Fruit fly (Drosophila melanogaster) whole organism, embryonic: ENCODE measurements around the gene CG10317.
A peak's percentile ranks its signal among the peaks of the same experiment; 100 is the strongest.

ENCODE experiments used
- CG11723 ChIP-seq: fragments of 200-800 bp; sonication (Bioruptor generic); optimal IDR thresholded peaks from 2 replicates; lab custom pipeline; 2017; ENCODE audit warnings: missing biosample characterization, mild to moderate bottlenecking, missing genetic modification characterization
- CG12219 ChIP-seq: fragments of 200-800 bp; sonication (Bioruptor generic); optimal IDR thresholded peaks from 3 replicates; lab custom pipeline; 2018; ENCODE audit warnings: missing biosample characterization, mild to moderate bottlenecking, missing genetic modification characterization
- CG1233 ChIP-seq: fragments of 200-800 bp; sonication (Bioruptor generic); optimal IDR thresholded peaks from 4 replicates; lab custom pipeline; 2018; ENCODE audit warnings: missing biosample characterization, mild to moderate bottlenecking, missing genetic modification characterization
- CG13424 ChIP-seq: fragments of 200-800 bp; sonication (Bioruptor generic); optimal IDR thresholded peaks from 2 replicates; lab custom pipeline; 2019; ENCODE audit warnings: missing biosample characterization, mild to moderate bottlenecking, missing genetic modification characterization, moderate library complexity
- CG13624 ChIP-seq: fragments of 200-800 bp; sonication (Bioruptor generic); optimal IDR thresholded peaks from 2 replicates; lab custom pipeline; 2016; ENCODE audit warnings: missing biosample characterization, missing genetic modification characterization
- CG14710 ChIP-seq: fragments of 200-800 bp; sonication (Bioruptor generic); optimal IDR thresholded peaks from 3 replicates; lab custom pipeline; 2019; ENCODE audit warnings: missing biosample characterization, mild to moderate bottlenecking, missing genetic modification characterization, moderate library complexity
- CG18476 ChIP-seq: fragments of 200-800 bp; sonication (Bioruptor generic); optimal IDR thresholded peaks from 2 replicates; lab custom pipeline; 2016; ENCODE audit warnings: missing biosample characterization, mild to moderate bottlenecking, missing genetic modification characterization
- CG18764 ChIP-seq: fragments of 200-800 bp; sonication (Bioruptor generic); optimal IDR thresholded peaks from 3 replicates; lab custom pipeline; 2016; ENCODE audit warnings: missing biosample characterization, missing genetic modification characterization
- CG3065 ChIP-seq: fragments of 200-800 bp; sonication (Bioruptor generic); optimal IDR thresholded peaks from 2 replicates; lab custom pipeline; 2016; ENCODE audit warnings: missing biosample characterization, missing genetic modification characterization
- CG34224 ChIP-seq: fragments of 200-800 bp; sonication (Bioruptor generic); IDR thresholded peaks from 3 replicates; pipeline ENCODE4 v1.3.6; 2022; ENCODE audit warnings: missing biosample characterization, missing genetic modification characterization; ENCODE audit not compliant: partially characterized antibody
- CG4360 ChIP-seq: fragments of 200-800 bp; sonication (Bioruptor generic); IDR thresholded peaks from 2 replicates; pipeline ENCODE4 v1.3.6; 2022; ENCODE audit warnings: missing biosample characterization, missing genetic modification characterization
- CG6683 ChIP-seq: fragments of 200-800 bp; sonication (Bioruptor generic); optimal IDR thresholded peaks from 2 replicates; lab custom pipeline; 2017; ENCODE audit warnings: missing biosample characterization, mild to moderate bottlenecking, missing genetic modification characterization, missing genetic modification reagents
- CTCF ChIP-seq: fragments of 200-800 bp; sonication (Bioruptor generic); optimal IDR thresholded peaks from 2 replicates; lab custom pipeline; 2017; ENCODE audit warnings: missing biosample characterization, mild to moderate bottlenecking, missing genetic modification characterization, moderate library complexity
- Dbx ChIP-seq: fragments of 200-800 bp; sonication (Bioruptor generic); IDR thresholded peaks from 3 replicates; pipeline ENCODE4 v1.3.6; 2022; ENCODE audit warnings: missing biosample characterization, missing genetic modification characterization
- Doc2 ChIP-seq: fragments of 200-800 bp; sonication (Bioruptor generic); IDR thresholded peaks from 2 replicates; pipeline ENCODE4 v1.3.6; 2022; ENCODE audit warnings: missing biosample characterization, missing genetic modification characterization
- Dref ChIP-seq: fragments of 200-800 bp; sonication (Bioruptor generic); IDR thresholded peaks from 2 replicates; pipeline ENCODE4 v1.3.6; 2022; ENCODE audit warnings: missing biosample characterization, missing genetic modification characterization
- E2f1 ChIP-seq: fragments of 200-800 bp; sonication (Bioruptor generic); IDR thresholded peaks from 2 replicates; pipeline ENCODE4 v1.3.6; 2022; ENCODE audit warnings: missing biosample characterization, missing genetic modification characterization
- E2f2 ChIP-seq: fragments of 200-800 bp; sonication (Bioruptor generic); IDR thresholded peaks from 2 replicates; pipeline ENCODE4 v1.3.6; 2022; ENCODE audit warnings: missing biosample characterization, missing genetic modification characterization
- Ets65A ChIP-seq: fragments of 200-800 bp; sonication (Bioruptor generic); peaks from one replicate; lab custom pipeline; 2016; ENCODE audit warnings: missing biosample characterization, missing genetic modification characterization
- GATAe ChIP-seq: fragments of 200-800 bp; sonication (Bioruptor generic); conservative IDR thresholded peaks from 2 replicates; pipeline ENCODE4 v1.3.6; 2022; ENCODE audit warnings: missing biosample characterization, missing genetic modification characterization
- HHEX ChIP-seq: fragments of 200-800 bp; sonication (Bioruptor generic); optimal IDR thresholded peaks from 3 replicates; lab custom pipeline; 2017; ENCODE audit warnings: missing biosample characterization, mild to moderate bottlenecking, missing genetic modification characterization, missing genetic modification reagents
- HmgZ ChIP-seq: fragments of 200-800 bp; sonication (Bioruptor generic); optimal IDR thresholded peaks from 2 replicates; lab custom pipeline; 2018; ENCODE audit warnings: missing biosample characterization, mild to moderate bottlenecking, missing genetic modification characterization
- Hr78 ChIP-seq, 2 experiments: fragments of 200-800 bp in 1 of 2; fragments of >200 bp in 1 of 2; sonication (Bioruptor generic) in 1 of 2; optimal IDR thresholded peaks; 2 replicates each; lab custom pipeline; 2017 to 2019; ENCODE audit warnings: missing biosample characterization in 2 of 2, missing genetic modification characterization in 2 of 2, mild to moderate bottlenecking in 1 of 2, moderate library complexity in 1 of 2
- Lim3 ChIP-seq: fragments of 200-800 bp; sonication (Bioruptor generic); IDR thresholded peaks from 2 replicates; pipeline ENCODE4 v1.3.6; 2022; ENCODE audit warnings: missing biosample characterization, missing genetic modification characterization
- MESR4 ChIP-seq: fragments of 200-800 bp; sonication (Bioruptor generic); optimal IDR thresholded peaks from 2 replicates; lab custom pipeline; 2018; ENCODE audit warnings: missing biosample characterization, mild to moderate bottlenecking, missing genetic modification characterization, moderate library complexity
- Med ChIP-seq: fragments of 200-800 bp; sonication (Bioruptor generic); peaks from one replicate; lab custom pipeline; 2016; ENCODE audit warnings: missing biosample characterization, missing genetic modification characterization, mild to moderate bottlenecking, inconsistent platforms, moderate library complexity
- NK7.1 ChIP-seq: fragments of 200-800 bp; sonication (Bioruptor generic); optimal IDR thresholded peaks from 3 replicates; lab custom pipeline; 2016; ENCODE audit warnings: missing biosample characterization, missing genetic modification characterization
- Rfx ChIP-seq: fragments of 200-800 bp; sonication (Bioruptor generic); IDR thresholded peaks from 2 replicates; pipeline ENCODE4 v1.3.6; 2022; ENCODE audit warnings: missing biosample characterization, missing genetic modification characterization
- Trl ChIP-seq, 3 experiments: fragments of >200 bp in 2 of 3; fragments of 200-800 bp in 1 of 3; sonication (Bioruptor generic) in 1 of 3; optimal IDR thresholded peaks; 2 replicates in 1 of 3; 3 replicates in 2 of 3; lab custom pipeline; 2016 to 2017; ENCODE audit warnings: missing biosample characterization in 1 of 3, missing genetic modification characterization in 1 of 3
- Xbp1 ChIP-seq: fragments of 200-800 bp; sonication (Bioruptor generic); optimal IDR thresholded peaks from 3 replicates; lab custom pipeline; 2016; ENCODE audit warnings: missing biosample characterization, mild to moderate bottlenecking, missing genetic modification characterization
- Xrp1 ChIP-seq: fragments of 200-800 bp; sonication (Bioruptor generic); IDR thresholded peaks from 2 replicates; pipeline ENCODE4 v1.3.6; 2022; ENCODE audit warnings: missing biosample characterization, missing genetic modification characterization
- ab ChIP-seq: fragments of 200-800 bp; sonication (Bioruptor generic); optimal IDR thresholded peaks from 2 replicates; lab custom pipeline; 2016; ENCODE audit warnings: missing biosample characterization, missing genetic modification characterization
- caup ChIP-seq: fragments of 200-800 bp; sonication (Bioruptor generic); optimal IDR thresholded peaks from 3 replicates; lab custom pipeline; 2017; ENCODE audit warnings: missing biosample characterization, mild to moderate bottlenecking, missing genetic modification characterization, moderate library complexity; ENCODE audit not compliant: severe bottlenecking
- dm ChIP-seq: fragments of 200-800 bp; sonication (Bioruptor generic); optimal IDR thresholded peaks from 3 replicates; lab custom pipeline; 2016; ENCODE audit warnings: missing biosample characterization, missing genetic modification characterization
- fd102C ChIP-seq: fragments of 200-800 bp; sonication (Bioruptor generic); optimal IDR thresholded peaks from 2 replicates; lab custom pipeline; 2018; ENCODE audit warnings: missing biosample characterization, mild to moderate bottlenecking, missing genetic modification characterization, moderate library complexity
- gem ChIP-seq: fragments of 200-800 bp; sonication (Bioruptor generic); optimal IDR thresholded peaks from 2 replicates; lab custom pipeline; 2019; ENCODE audit warnings: missing biosample characterization, mild to moderate bottlenecking, missing genetic modification characterization, moderate library complexity
- jigr1 ChIP-seq: fragments of 200-800 bp; sonication (Bioruptor generic); IDR thresholded peaks from 3 replicates; pipeline ENCODE4 v1.3.6; 2022; ENCODE audit warnings: missing biosample characterization, missing genetic modification characterization
- lbe ChIP-seq: fragments of 200-800 bp; sonication (Bioruptor generic); optimal IDR thresholded peaks from 2 replicates; lab custom pipeline; 2016; ENCODE audit warnings: missing biosample characterization, mild to moderate bottlenecking, missing genetic modification characterization
- lilli ChIP-seq: fragments of 200-800 bp; sonication (Bioruptor generic); optimal IDR thresholded peaks from 3 replicates; lab custom pipeline; 2016; ENCODE audit warnings: missing biosample characterization, missing genetic modification characterization
- lola ChIP-seq, 3 experiments: fragments of >200 bp in 2 of 3; fragments of 200-800 bp in 1 of 3; sonication (Bioruptor generic) in 1 of 3; optimal IDR thresholded peaks; 2 replicates each; lab custom pipeline; 2017 to 2019; ENCODE audit warnings: missing biosample characterization in 3 of 3, missing genetic modification characterization in 3 of 3, mild to moderate bottlenecking in 1 of 3, moderate library complexity in 1 of 3
- nau ChIP-seq: fragments of 200-800 bp; sonication (Bioruptor generic); optimal IDR thresholded peaks from 3 replicates; lab custom pipeline; 2017; ENCODE audit warnings: missing biosample characterization, mild to moderate bottlenecking, missing genetic modification characterization, missing genetic modification reagents
- nerfin-1 ChIP-seq: fragments of 200-800 bp; sonication (Bioruptor generic); optimal IDR thresholded peaks from 3 replicates; lab custom pipeline; 2019; ENCODE audit warnings: missing biosample characterization, mild to moderate bottlenecking, missing genetic modification characterization, moderate library complexity
- pita ChIP-seq: fragments of 200-800 bp; sonication (Bioruptor generic); optimal IDR thresholded peaks from 2 replicates; lab custom pipeline; 2017; ENCODE audit warnings: missing biosample characterization, mild to moderate bottlenecking, missing genetic modification characterization
- sens ChIP-seq: fragments of 200-800 bp; sonication (Bioruptor generic); peaks from one replicate; lab custom pipeline; 2016; ENCODE audit warnings: missing biosample characterization, missing genetic modification characterization
- sisA ChIP-seq: fragments of 200-800 bp; sonication (Bioruptor generic); IDR thresholded peaks from 2 replicates; pipeline ENCODE4 v1.3.6; 2022; ENCODE audit warnings: missing biosample characterization, missing genetic modification characterization
- sna ChIP-seq: fragments of 200-800 bp; sonication (Bioruptor generic); IDR thresholded peaks from 2 replicates; pipeline ENCODE4 v1.3.6; 2022; ENCODE audit warnings: missing biosample characterization, missing genetic modification characterization; ENCODE audit not compliant: partially characterized antibody
- sug ChIP-seq: fragments of 200-800 bp; optimal IDR thresholded peaks from 2 replicates; lab custom pipeline; 2019; ENCODE audit warnings: missing biosample characterization, mild to moderate bottlenecking, missing genetic modification characterization, moderate library complexity
- usp ChIP-seq: fragments of >200 bp; optimal IDR thresholded peaks from 2 replicates; lab custom pipeline; 2017; ENCODE audit warnings: missing biosample characterization, missing genetic modification characterization
- zfh2 ChIP-seq: fragments of 200-800 bp; sonication (Bioruptor generic); optimal IDR thresholded peaks from 2 replicates; lab custom pipeline; 2016; ENCODE audit warnings: missing biosample characterization, missing genetic modification characterization

The CG10317 gene

DNA sequence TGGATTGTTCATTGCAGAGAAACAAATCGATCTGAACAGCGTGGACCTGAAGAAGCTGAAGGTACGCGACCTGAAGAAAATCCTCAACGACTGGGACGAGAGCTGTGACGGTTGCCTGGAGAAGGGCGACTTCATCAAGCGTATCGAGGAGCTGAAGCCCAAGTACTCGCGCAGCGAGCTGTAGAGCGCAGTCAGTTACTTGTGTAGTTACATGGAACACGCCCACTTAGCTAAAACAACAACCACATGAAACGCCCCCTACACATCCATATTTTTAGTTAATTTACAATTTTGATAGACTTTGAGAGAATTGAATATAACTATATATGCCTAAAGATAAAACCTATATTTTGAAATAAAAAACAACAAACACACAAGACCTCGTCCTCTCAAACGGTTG, 19.9 kb downstream of the CG10317 start:
- peak; percentile 36 for TF ChIP-seq CTCF (GFP tag; lab: Kevin White, UChicago)
- TF ChIP-seq Hr78 (GFP tag; optimal IDR thresholded peaks at IDR 0.05; lab: Kevin White, UChicago) = no peak
- TF ChIP-seq CG4360 (GFP tag; lab: Robert Waterston, UW) = peak; percentile 69
- TF ChIP-seq CG34224 (GFP tag; lab: Robert Waterston, UW) = no peak
- TF ChIP-seq CG3065 (GFP tag; lab: Kevin White, UChicago) = peak; percentile 21
- TF ChIP-seq CG11723 (GFP tag; lab: Kevin White, UChicago) = no peak
- peak; percentile 56 for TF ChIP-seq Med (GFP tag; lab: Kevin White, UChicago)

dm6 chr3R:16349111-16349655, 21.1 kb downstream of the CG10317 start, which contains the start of the genes CG14879 and Manf:
CG14879 (minus strand) TSS chr3R:16349226.
Manf (plus strand) TSS chr3R:16349404.
- TF ChIP-seq Dbx (GFP tag; lab: Robert Waterston, UW) (no peak), Lim3 (GFP tag; lab: Robert Waterston, UW) (no peak), Xbp1 (GFP tag; lab: Kevin White, UChicago) (peak; percentile 82), ab (GFP tag; lab: Kevin White, UChicago) (no peak), CG13424 (tag; lab: Kevin White, UChicago) (no peak), CG6683 (GFP tag; lab: Kevin White, UChicago) (no peak), nau (GFP tag; lab: Kevin White, UChicago) (peak; percentile 85), zfh2 (GFP tag; lab: Kevin White, UChicago) (no peak), NK7.1 (no peak), Doc2 (GFP tag; lab: Robert Waterston, UW) (no peak), sna (GFP tag; lab: Robert Waterston, UW) (no peak; the same call in 1 of the 2 replicates), CG18476 (no peak), HmgZ (tag; lab: Kevin White, UChicago) (peak; percentile 52), Rfx (GFP tag; lab: Robert Waterston, UW) (no peak; the same call in 1 of the 2 replicates), Ets65A (GFP tag; lab: Kevin White, UChicago) (no peak), sisA (GFP tag; lab: Robert Waterston, UW) (no peak), lilli (GFP tag; lab: Kevin White, UChicago) (peak; percentile 17), caup (GFP tag; lab: Kevin White, UChicago) (no peak), E2f2 (GFP tag; lab: Robert Waterston, UW) (peak; percentile 96), lbe (no peak), GATAe (GFP tag; lab: Robert Waterston, UW) (no peak), Trl (optimal IDR thresholded peaks at IDR 0.05; lab: Kevin White, UChicago) (peak in 1 of 2 experiments; percentile 1), Trl (GFP tag; optimal IDR thresholded peaks at IDR 0.05; lab: Kevin White, UChicago) (no peak), CG14710 (tag; lab: Kevin White, UChicago) (peak; percentile 16), dm (GFP tag; lab: Kevin White, UChicago) (peak; percentile 35), CG1233 (GFP tag; lab: Kevin White, UChicago) (no peak), Xrp1 (GFP tag; lab: Robert Waterston, UW) (no peak), sens (peak; percentile 75), nerfin-1 (tag; lab: Kevin White, UChicago) (peak; percentile 72), MESR4 (GFP tag; lab: Kevin White, UChicago) (peak; percentile 85), CG13624 (GFP tag; lab: Kevin White, UChicago) (peak; percentile 27), CG12219 (GFP tag; lab: Kevin White, UChicago) (no peak), HHEX (no peak), fd102C (GFP tag; lab: Kevin White, UChicago) (no peak), jigr1 (GFP tag; lab: Robert Waterston, UW) (no peak), usp (GFP tag; lab: Kevin White, UChicago) (no peak), lola (GFP tag; optimal IDR thresholded peaks at IDR 0.05; lab: Kevin White, UChicago) (no peak), CG18764 (GFP tag; lab: Kevin White, UChicago) (no peak), sug (tag; lab: Kevin White, UChicago) (peak; percentile 13), pita (GFP tag; lab: Kevin White, UChicago) (no peak), Dref (peak; percentile 87), gem (peak; percentile 85), E2f1 (GFP tag; lab: Robert Waterston, UW) (no peak)
